Fruit fly (Drosophila melanogaster) whole organism, embryonic: ENCODE results near the gene deltaCOP.
A peak's percentile ranks its signal among the peaks of the same experiment; 100 is the strongest.

Experiments used
- Atf3 ChIP-seq: fragments of 200-800 bp; sonication (Bioruptor generic); optimal IDR thresholded peaks from 3 replicates; lab custom pipeline; 2016; ENCODE audit warnings: missing biosample characterization, missing genetic modification characterization
- B-H2 ChIP-seq: fragments of 200-800 bp; sonication (Bioruptor generic); optimal IDR thresholded peaks from 2 replicates; lab custom pipeline; 2018; ENCODE audit warnings: missing biosample characterization, mild to moderate bottlenecking, missing genetic modification characterization
- CG10462 ChIP-seq: fragments of 200-800 bp; sonication (Bioruptor generic); optimal IDR thresholded peaks from 2 replicates; lab custom pipeline; 2016; ENCODE audit warnings: missing biosample characterization, missing genetic modification characterization
- CG11247 ChIP-seq: fragments of 200-800 bp; sonication (Bioruptor generic); IDR thresholded peaks from 2 replicates; pipeline ENCODE4 v1.3.6; 2022; ENCODE audit warnings: missing biosample characterization, missing genetic modification characterization
- CG11398 ChIP-seq: fragments of 200-800 bp; sonication (Bioruptor generic); optimal IDR thresholded peaks from 2 replicates; lab custom pipeline; 2016; ENCODE audit warnings: missing biosample characterization, missing genetic modification characterization
- CG11560 ChIP-seq: fragments of 200-800 bp; sonication (Bioruptor generic); IDR thresholded peaks from 3 replicates; pipeline ENCODE4 v1.3.6; 2022; ENCODE audit warnings: missing biosample characterization, missing genetic modification characterization
- CG13123 ChIP-seq: fragments of 200-800 bp; sonication (Bioruptor generic); optimal IDR thresholded peaks from 2 replicates; lab custom pipeline; 2016; ENCODE audit warnings: missing biosample characterization, missing genetic modification characterization
- CG15479 ChIP-seq: fragments of 200-800 bp; sonication (Bioruptor generic); optimal IDR thresholded peaks from 3 replicates; lab custom pipeline; 2019; ENCODE audit warnings: missing biosample characterization, mild to moderate bottlenecking, missing genetic modification characterization, moderate library complexity
- CG18599 ChIP-seq: fragments of 200-800 bp; sonication (Bioruptor generic); optimal IDR thresholded peaks from 3 replicates; lab custom pipeline; 2017; ENCODE audit warnings: missing biosample characterization, missing genetic modification characterization, mild to moderate bottlenecking, moderate library complexity, missing genetic modification reagents
- CG2875 ChIP-seq: fragments of 200-800 bp; sonication (Bioruptor generic); optimal IDR thresholded peaks from 2 replicates; lab custom pipeline; 2017; ENCODE audit warnings: missing biosample characterization, mild to moderate bottlenecking, missing genetic modification characterization, missing genetic modification reagents
- CG30431 ChIP-seq: fragments of 200-800 bp; sonication (Bioruptor generic); optimal IDR thresholded peaks from 2 replicates; lab custom pipeline; 2017; ENCODE audit warnings: missing biosample characterization, missing genetic modification characterization
- CG6689 ChIP-seq: fragments of 200-800 bp; sonication (Bioruptor generic); IDR thresholded peaks from 2 replicates; pipeline ENCODE4 v1.3.6; 2022; ENCODE audit warnings: missing biosample characterization, missing genetic modification characterization
- CG6813 ChIP-seq: fragments of 200-800 bp; sonication (Bioruptor generic); optimal IDR thresholded peaks from 2 replicates; lab custom pipeline; 2017; ENCODE audit warnings: missing biosample characterization, missing genetic modification characterization, mild to moderate bottlenecking, moderate library complexity, missing genetic modification reagents
- CG8924 ChIP-seq: fragments of 200-800 bp; optimal IDR thresholded peaks from 3 replicates; lab custom pipeline; 2019; ENCODE audit warnings: missing biosample characterization, mild to moderate bottlenecking, missing genetic modification characterization, moderate library complexity
- CG9215 ChIP-seq: fragments of 200-800 bp; sonication (Bioruptor generic); IDR thresholded peaks from 2 replicates; pipeline ENCODE4 v1.3.6; 2022; ENCODE audit warnings: missing biosample characterization, missing genetic modification characterization
- CG9437 ChIP-seq: fragments of 200-800 bp; sonication (Bioruptor generic); optimal IDR thresholded peaks from 2 replicates; lab custom pipeline; 2018; ENCODE audit warnings: missing biosample characterization, mild to moderate bottlenecking, missing genetic modification characterization
- CTCF ChIP-seq: fragments of 200-800 bp; sonication (Bioruptor generic); optimal IDR thresholded peaks from 2 replicates; lab custom pipeline; 2017; ENCODE audit warnings: missing biosample characterization, mild to moderate bottlenecking, missing genetic modification characterization, moderate library complexity
- CkIIα-i1 ChIP-seq: fragments of 200-800 bp; sonication (Bioruptor generic); IDR thresholded peaks from 2 replicates; pipeline ENCODE4 v1.3.6; 2022; ENCODE audit warnings: missing biosample characterization, missing genetic modification characterization
- Dek ChIP-seq: fragments of 200-800 bp; sonication (Bioruptor generic); optimal IDR thresholded peaks from 3 replicates; lab custom pipeline; 2019; ENCODE audit warnings: missing biosample characterization, mild to moderate bottlenecking, missing genetic modification characterization, moderate library complexity
- Dll ChIP-seq: fragments of 200-800 bp; sonication (Bioruptor generic); IDR thresholded peaks from 4 replicates; pipeline ENCODE4 v1.3.6; 2022; ENCODE audit warnings: missing biosample characterization, missing genetic modification characterization; ENCODE audit not compliant: partially characterized antibody
- Eip74EF ChIP-seq, 2 experiments: fragments of 200-800 bp in 1 of 2; fragments of >200 bp in 1 of 2; sonication (Bioruptor generic) in 1 of 2; optimal IDR thresholded peaks; 2 replicates each; lab custom pipeline; 2017 to 2019; ENCODE audit warnings: missing biosample characterization in 2 of 2, missing genetic modification characterization in 2 of 2, mild to moderate bottlenecking in 1 of 2, moderate library complexity in 1 of 2
- Fer1 ChIP-seq: fragments of 200-800 bp; sonication (Bioruptor generic); optimal IDR thresholded peaks from 2 replicates; lab custom pipeline; 2017; ENCODE audit warnings: missing biosample characterization, mild to moderate bottlenecking, missing genetic modification characterization
- HHEX ChIP-seq: fragments of 200-800 bp; sonication (Bioruptor generic); optimal IDR thresholded peaks from 3 replicates; lab custom pipeline; 2017; ENCODE audit warnings: missing biosample characterization, mild to moderate bottlenecking, missing genetic modification characterization, missing genetic modification reagents
- HLH54F ChIP-seq: fragments of 200-800 bp; sonication (Bioruptor generic); optimal IDR thresholded peaks from 3 replicates; lab custom pipeline; 2016; ENCODE audit warnings: missing biosample characterization, missing genetic modification characterization
- Lim3 ChIP-seq: fragments of 200-800 bp; sonication (Bioruptor generic); IDR thresholded peaks from 2 replicates; pipeline ENCODE4 v1.3.6; 2022; ENCODE audit warnings: missing biosample characterization, missing genetic modification characterization
- Opbp ChIP-seq: fragments of 200-800 bp; sonication (Bioruptor generic); IDR thresholded peaks from 3 replicates; pipeline ENCODE4 v1.3.6; 2022; ENCODE audit warnings: missing biosample characterization, missing genetic modification characterization; ENCODE audit not compliant: partially characterized antibody
- Poxn ChIP-seq: fragments of 200-800 bp; sonication (Bioruptor generic); IDR thresholded peaks from 2 replicates; pipeline ENCODE4 v1.3.6; 2022; ENCODE audit warnings: missing biosample characterization, missing genetic modification characterization
- Usf ChIP-seq: fragments of 200-800 bp; sonication (Bioruptor generic); optimal IDR thresholded peaks from 2 replicates; lab custom pipeline; 2017; ENCODE audit warnings: missing genotype, missing biosample characterization, missing genetic modification characterization
- ara ChIP-seq: fragments of 200-800 bp; sonication (Bioruptor generic); IDR thresholded peaks from 2 replicates; pipeline ENCODE4 v1.3.6; 2022; ENCODE audit warnings: missing biosample characterization, missing genetic modification characterization
- bowl ChIP-seq: fragments of 200-800 bp; sonication (Bioruptor generic); IDR thresholded peaks from 2 replicates; pipeline ENCODE4 v1.3.6; 2022; ENCODE audit warnings: missing biosample characterization, missing genetic modification characterization
- corto ChIP-seq: fragments of 200-800 bp; sonication (Bioruptor generic); optimal IDR thresholded peaks from 2 replicates; lab custom pipeline; 2016; ENCODE audit warnings: missing biosample characterization, mild to moderate bottlenecking, missing genetic modification characterization, moderate library complexity
- en ChIP-seq: fragments of 200-800 bp; sonication (Bioruptor generic); optimal IDR thresholded peaks from 2 replicates; lab custom pipeline; 2016; ENCODE audit warnings: missing biosample characterization, missing genetic modification characterization
- eve ChIP-seq, 2 experiments: fragments of >200 bp; optimal IDR thresholded peaks; 2 replicates each; lab custom pipeline; 2017; ENCODE audit warnings: missing biosample characterization in 2 of 2, missing genetic modification characterization in 2 of 2
- fd102C ChIP-seq: fragments of 200-800 bp; sonication (Bioruptor generic); optimal IDR thresholded peaks from 2 replicates; lab custom pipeline; 2018; ENCODE audit warnings: missing biosample characterization, mild to moderate bottlenecking, missing genetic modification characterization, moderate library complexity
- fd96Cb ChIP-seq: fragments of 200-800 bp; sonication (Bioruptor generic); optimal IDR thresholded peaks from 2 replicates; lab custom pipeline; 2018; ENCODE audit warnings: missing biosample characterization, mild to moderate bottlenecking, missing genetic modification characterization, moderate library complexity
- fu2 ChIP-seq: fragments of 200-800 bp; sonication (Bioruptor generic); optimal IDR thresholded peaks from 2 replicates; lab custom pipeline; 2016; ENCODE audit warnings: missing biosample characterization, missing genetic modification characterization
- gem ChIP-seq: fragments of 200-800 bp; sonication (Bioruptor generic); optimal IDR thresholded peaks from 2 replicates; lab custom pipeline; 2019; ENCODE audit warnings: missing biosample characterization, mild to moderate bottlenecking, missing genetic modification characterization, moderate library complexity
- gsb-n ChIP-seq: fragments of 200-800 bp; sonication (Bioruptor generic); optimal IDR thresholded peaks from 3 replicates; lab custom pipeline; 2018; ENCODE audit warnings: missing biosample characterization, mild to moderate bottlenecking, missing genetic modification characterization
- hkb ChIP-seq, 2 experiments: fragments of 200-800 bp in 1 of 2; fragments of >200 bp in 1 of 2; sonication (Bioruptor generic) in 1 of 2; IDR thresholded peaks in 1 of 2; optimal IDR thresholded peaks in 1 of 2; 2 replicates each; pipeline versions ENCODE4 v1.3.6 to Lab custom; 2017 to 2022; ENCODE audit warnings: missing biosample characterization in 1 of 2, missing genetic modification characterization in 1 of 2
- lbe ChIP-seq: fragments of 200-800 bp; sonication (Bioruptor generic); optimal IDR thresholded peaks from 2 replicates; lab custom pipeline; 2016; ENCODE audit warnings: missing biosample characterization, mild to moderate bottlenecking, missing genetic modification characterization
- org-1 ChIP-seq: fragments of 200-800 bp; sonication (Bioruptor generic); optimal IDR thresholded peaks from 2 replicates; lab custom pipeline; 2017; ENCODE audit warnings: missing biosample characterization, missing genetic modification characterization
- pan ChIP-seq, 4 experiments: fragments of >200 bp in 3 of 4; fragments of 200-800 bp in 1 of 4; sonication (Bioruptor generic) in 1 of 4; optimal IDR thresholded peaks in 3 of 4; IDR thresholded peaks in 1 of 4; 2 replicates each; pipeline versions ENCODE4 v1.3.6 to Lab custom; 2017 to 2022; ENCODE audit warnings: missing biosample characterization in 2 of 4, missing genetic modification characterization in 2 of 4, mixed read lengths in 1 of 4
- so ChIP-seq: fragments of 200-800 bp; sonication (Bioruptor generic); IDR thresholded peaks from 3 replicates; pipeline ENCODE4 v1.3.6; 2022; ENCODE audit warnings: missing biosample characterization, missing genetic modification characterization
- sob ChIP-seq: fragments of 200-800 bp; sonication (Bioruptor generic); IDR thresholded peaks from 2 replicates; pipeline ENCODE4 v1.3.6; 2022; ENCODE audit warnings: missing biosample characterization, missing genetic modification characterization
- tio ChIP-seq: fragments of 200-800 bp; sonication (Bioruptor generic); optimal IDR thresholded peaks from 2 replicates; lab custom pipeline; 2017; ENCODE audit warnings: missing biosample characterization, missing genetic modification characterization, inconsistent platforms
- toy ChIP-seq: fragments of 200-800 bp; sonication (Bioruptor generic); IDR thresholded peaks from 2 replicates; pipeline ENCODE4 v1.3.6; 2022; ENCODE audit warnings: missing biosample characterization, missing genetic modification characterization
- ttk ChIP-seq: fragments of 200-800 bp; sonication (Bioruptor generic); IDR thresholded peaks from 2 replicates; pipeline ENCODE4 v2.1.2; 2022; ENCODE audit warnings: missing biosample characterization, missing genetic modification characterization
- wek ChIP-seq: fragments of 200-800 bp; sonication (Bioruptor generic); optimal IDR thresholded peaks from 3 replicates; lab custom pipeline; 2018; ENCODE audit warnings: missing biosample characterization, mild to moderate bottlenecking, missing genetic modification characterization, moderate library complexity
- wor ChIP-seq: fragments of 200-800 bp; sonication (Bioruptor generic); IDR thresholded peaks from 2 replicates; pipeline ENCODE4 v1.3.6; 2022; ENCODE audit warnings: missing biosample characterization, missing genetic modification characterization
- z ChIP-seq: fragments of 200-800 bp; sonication (Bioruptor generic); IDR thresholded peaks from 3 replicates; pipeline ENCODE4 v1.3.6; 2022; ENCODE audit warnings: missing biosample characterization, missing genetic modification characterization

The deltaCOP gene

dm6 chrX:1879606-1880110 lies 18.1 kb upstream of the deltaCOP start, which contains the start of gene CG14818 (continued):
- TF ChIP-seq CG9215 (GFP tag; lab: Robert Waterston, UW), result peak; percentile 65
- peak; percentile 75 for TF ChIP-seq sob (GFP tag; lab: Robert Waterston, UW)
- TF ChIP-seq pan (optimal IDR thresholded peaks at IDR 0.05; lab: Kevin White, UChicago), result no peak
- TF ChIP-seq pan (GFP tag; optimal IDR thresholded peaks at IDR 0.05 in 1 of 2, IDR thresholded peaks at IDR 0.05 in 1 of 2), result peak in 1 of 2 experiments; percentile 73
- peak; percentile 36 for TF ChIP-seq CG11398 (GFP tag; lab: Kevin White, UChicago)
- TF ChIP-seq CG11247, result no peak
- TF ChIP-seq z (GFP tag; lab: Robert Waterston, UW), result no peak
- TF ChIP-seq CG30431 (GFP tag; lab: Kevin White, UChicago), result peak; percentile 12
- peak; percentile 95 for TF ChIP-seq Dll (GFP tag; lab: Robert Waterston, UW)
- TF ChIP-seq fd96Cb (tag; lab: Kevin White, UChicago), result peak; percentile 56
- peak; percentile 9 for TF ChIP-seq Usf
- peak; percentile 68 for TF ChIP-seq gem (tag; lab: Kevin White, UChicago)
- peak; percentile 14 for TF ChIP-seq CG10462
- no peak for TF ChIP-seq hkb (optimal IDR thresholded peaks at IDR 0.05; lab: Kevin White, UChicago)
- no peak for TF ChIP-seq hkb (GFP tag; IDR thresholded peaks at IDR 0.05; lab: Robert Waterston, UW)
- no peak for TF ChIP-seq Lim3 (GFP tag; lab: Robert Waterston, UW)
- peak; percentile 6 for TF ChIP-seq CG8924 (tag; lab: Kevin White, UChicago)
- TF ChIP-seq wek (GFP tag; lab: Kevin White, UChicago), result peak; percentile 81
- TF ChIP-seq CkIIα-i1 (GFP tag; lab: Robert Waterston, UW), result no peak
- TF ChIP-seq fu2 (GFP tag; lab: Kevin White, UChicago), result peak; percentile 63
- TF ChIP-seq Opbp (GFP tag; lab: Robert Waterston, UW), result peak; percentile 79
- TF ChIP-seq CG9437 (GFP tag; lab: Kevin White, UChicago), result peak; percentile 83
- 0 out of 3 replicates have a peak, but pooled peaks have one; percentile 39 for TF ChIP-seq so
- peak; percentile 38; the same call in 1 of the 2 replicates for TF ChIP-seq bowl (GFP tag; lab: Robert Waterston, UW)
- no peak for TF ChIP-seq CG2875 (GFP tag; lab: Kevin White, UChicago)
- 0 out of 2 replicates have a peak, but pooled peaks have one; percentile 19 for TF ChIP-seq ttk (GFP tag; lab: Robert Waterston, UW)
- TF ChIP-seq Fer1 (GFP tag; lab: Kevin White, UChicago), result peak; percentile 31
- no peak for TF ChIP-seq CTCF (GFP tag; lab: Kevin White, UChicago)
- TF ChIP-seq gsb-n (tag; lab: Kevin White, UChicago), result no peak
- TF ChIP-seq CG13123 (GFP tag; lab: Kevin White, UChicago), result no peak
- TF ChIP-seq en (GFP tag; lab: Kevin White, UChicago), result no peak
- no peak for TF ChIP-seq toy (GFP tag; lab: Robert Waterston, UW)
- TF ChIP-seq Atf3 (GFP tag; lab: Kevin White, UChicago), result peak; percentile 46
- TF ChIP-seq CG15479 (GFP tag; lab: Kevin White, UChicago), result no peak
- peak; percentile 67 for TF ChIP-seq CG18599
- TF ChIP-seq Poxn, result no peak
- peak; percentile 29; the same call in 1 of the 2 replicates for TF ChIP-seq ara (GFP tag; lab: Robert Waterston, UW)
- peak; percentile 56 for TF ChIP-seq CG6689 (GFP tag; lab: Robert Waterston, UW)
- TF ChIP-seq CG6813, result peak; percentile 8
- TF ChIP-seq B-H2 (GFP tag; lab: Kevin White, UChicago), result peak; percentile 60
- TF ChIP-seq corto (GFP tag; lab: Kevin White, UChicago), result no peak
- TF ChIP-seq HLH54F (GFP tag; lab: Kevin White, UChicago), result peak; percentile 44
- TF ChIP-seq lbe, result peak; percentile 54
- no peak for TF ChIP-seq Eip74EF (GFP tag; optimal IDR thresholded peaks at IDR 0.05; lab: Kevin White, UChicago)
- no peak for TF ChIP-seq CG11560 (tag; lab: Robert Waterston, UW)
- peak; percentile 34 for TF ChIP-seq HHEX (GFP tag; lab: Kevin White, UChicago)
- no peak for TF ChIP-seq org-1 (GFP tag; lab: Kevin White, UChicago)
- TF ChIP-seq wor (GFP tag; lab: Robert Waterston, UW), result no peak
- no peak for TF ChIP-seq fd102C
- TF ChIP-seq Dek (tag; lab: Kevin White, UChicago), result peak; percentile 29
- TF ChIP-seq eve (GFP tag; optimal IDR thresholded peaks at IDR 0.05; lab: Kevin White, UChicago), result peak in 1 of 2 experiments; percentile 13
- no peak for TF ChIP-seq tio (GFP tag; lab: Kevin White, UChicago)
